Worm (Caenorhabditis elegans) whole organism, L4/young adult: Measurements from ENCODE around the gene mct-5.

Source experiments
- W03F9.2 ChIP-seq: fragments of 150-350 bp; optimal IDR thresholded peaks from 2 replicates; lab custom pipeline; 2014; ENCODE audit warnings: missing biosample characterization, missing genetic modification characterization
- dao-5 ChIP-seq: sonication (generic microtip); optimal IDR thresholded peaks from 2 replicates; lab custom pipeline; 2016; ENCODE audit warnings: missing genotype, missing genetic modification characterization, moderate library complexity, missing compliant biosample characterization
- him-1 ChIP-seq: sonication (generic microtip); optimal IDR thresholded peaks from 2 replicates; lab custom pipeline; 2016; ENCODE audit warnings: missing genotype, missing genetic modification reagents, missing genetic modification characterization, missing compliant biosample characterization

Gene mct-5

DNA sequence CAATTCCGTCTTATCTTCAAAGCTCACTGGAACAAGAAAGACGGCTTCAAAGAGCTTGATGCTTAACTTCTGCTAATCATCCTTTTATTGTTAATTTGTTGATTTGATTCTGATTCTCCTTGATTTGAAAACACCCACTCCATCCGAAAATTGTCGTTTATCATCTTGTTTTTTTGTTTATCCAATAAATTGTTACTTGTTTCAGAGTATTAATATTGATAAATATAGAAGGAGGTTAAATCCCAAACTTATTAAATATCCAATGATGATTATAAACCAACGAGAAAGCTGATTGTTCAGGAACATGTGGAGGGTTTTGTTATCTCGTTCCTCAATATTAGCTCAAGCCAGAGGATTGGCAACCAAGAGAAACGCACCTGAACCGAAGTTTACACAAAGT, 14.4 kb upstream of the mct-5 start, which contains the start of gene F10E7.6:
TSS of gene F10E7.6 (plus strand) at position 301 of the 400 bp plus-strand sequence.
- no peak for TF ChIP-seq dao-5 (tag; lab: Kevin White, UChicago)
- TF ChIP-seq him-1 (tag; lab: Kevin White, UChicago) = no peak
- TF ChIP-seq W03F9.2 = no peak

DNA sequence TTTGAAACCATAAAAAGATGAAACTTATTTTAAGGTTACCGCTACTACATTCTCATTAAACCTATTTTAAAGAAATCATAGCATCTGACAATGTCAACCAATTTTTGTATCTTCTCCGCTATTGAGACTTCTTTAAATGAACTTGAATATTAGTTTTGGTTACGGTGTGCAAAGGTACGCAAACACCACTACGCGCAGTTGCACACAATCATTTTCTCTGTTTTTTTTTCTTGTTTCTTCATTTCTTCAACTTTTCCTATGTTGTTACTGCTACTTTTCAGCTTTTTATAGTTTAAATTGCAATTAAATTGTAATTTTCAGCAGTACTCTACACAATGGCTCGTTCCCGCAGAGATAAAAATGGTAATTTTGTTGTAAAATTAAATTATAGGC, 13.3 kb upstream of the mct-5 start, which contains the start of gene F10E7.5:
TSS of gene F10E7.5 (plus strand) at position 322 of the 393 bp plus-strand sequence.
- TF ChIP-seq him-1 (tag; lab: Kevin White, UChicago) = peak; percentile 51
- TF ChIP-seq W03F9.2 = no peak

DNA sequence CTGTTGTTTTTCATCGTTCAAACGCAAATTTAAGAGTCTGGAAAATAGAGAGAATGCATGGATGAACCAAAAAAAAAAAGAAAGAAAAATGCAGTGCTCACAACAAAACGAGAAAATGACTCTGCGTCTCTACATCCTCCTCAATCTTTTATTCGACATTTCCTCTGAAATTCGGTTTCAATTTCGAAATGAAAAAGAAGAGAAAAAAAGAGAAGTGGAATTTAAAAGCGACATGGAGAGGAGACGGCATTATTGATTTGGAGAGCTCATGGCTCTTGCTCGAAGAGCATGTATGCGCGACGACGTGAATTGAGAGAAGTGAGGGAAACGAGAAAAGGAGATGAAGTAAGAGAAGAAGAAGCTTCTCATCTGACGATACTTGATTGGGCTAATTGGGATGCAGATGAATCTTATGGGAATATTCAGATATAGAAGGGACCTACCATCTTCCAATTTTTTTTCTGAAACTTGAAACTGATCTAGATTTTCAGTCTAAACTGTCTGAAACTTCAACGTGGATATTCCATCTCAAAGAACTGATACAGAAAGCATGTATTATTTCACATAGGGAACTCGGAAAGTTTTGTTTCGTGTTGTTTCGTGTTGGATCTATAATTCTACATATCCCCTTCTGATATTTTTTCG, 12.7 kb upstream of the mct-5 start:
- TF ChIP-seq him-1 (tag; lab: Kevin White, UChicago) = no peak
- no peak for TF ChIP-seq W03F9.2
- TF ChIP-seq dao-5 (tag; lab: Kevin White, UChicago) = no peak

ce11 chrII:7109956-7110355, 11.6 kb upstream of the mct-5 start, which contains the start of gene F10E7.9:
TSS of gene F10E7.9 (minus strand) at chrII:7110056.
- TF ChIP-seq him-1 (tag; lab: Kevin White, UChicago) (no peak), W03F9.2 (no peak), dao-5 (tag; lab: Kevin White, UChicago) (no peak)

- TF ChIP-seq W03F9.2 (no peak), him-1 (tag; lab: Kevin White, UChicago) (no peak)
These were observed 7.9 kb upstream of the mct-5 start for ce11 chrII:7106313-7106712.

ce11 chrII:7104794-7105613, 6.6 kb upstream of the mct-5 start, which contains the start of the genes farl-11 and rpl-33:
TSS of gene farl-11 (minus strand) at chrII:7105035.
TSS of gene rpl-33 (plus strand) at chrII:7105563.
- TF ChIP-seq dao-5 (tag; lab: Kevin White, UChicago) (no peak), W03F9.2 (peak; percentile 86), him-1 (tag; lab: Kevin White, UChicago) (peak; percentile 37)

ce11 chrII:7103111-7103510, 4.7 kb upstream of the mct-5 start:
- no peak for TF ChIP-seq W03F9.2
- no peak for TF ChIP-seq him-1 (tag; lab: Kevin White, UChicago)
- no peak for TF ChIP-seq dao-5 (tag; lab: Kevin White, UChicago)

DNA sequence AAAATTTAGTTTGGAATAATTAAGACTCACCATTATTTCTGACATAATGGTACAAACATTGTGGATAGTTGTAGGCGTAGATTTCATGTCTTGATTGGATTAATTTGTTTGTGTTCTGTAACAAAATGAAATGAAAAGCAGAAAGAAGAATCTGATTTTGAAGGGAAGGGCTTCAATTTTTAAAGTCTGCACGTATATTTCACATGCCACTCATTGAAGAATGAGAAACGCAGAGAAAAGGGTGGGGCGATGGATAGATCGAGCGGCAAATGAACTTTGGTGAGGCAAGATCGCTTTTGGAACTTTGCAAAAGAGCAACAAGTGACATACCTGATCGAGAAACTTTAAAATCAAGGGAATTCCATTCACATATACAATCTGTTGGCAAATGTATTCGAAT, 3.9 kb upstream of the mct-5 start:
- no peak for TF ChIP-seq W03F9.2
- TF ChIP-seq dao-5 (tag; lab: Kevin White, UChicago) = no peak
- no peak for TF ChIP-seq him-1 (tag; lab: Kevin White, UChicago)

DNA sequence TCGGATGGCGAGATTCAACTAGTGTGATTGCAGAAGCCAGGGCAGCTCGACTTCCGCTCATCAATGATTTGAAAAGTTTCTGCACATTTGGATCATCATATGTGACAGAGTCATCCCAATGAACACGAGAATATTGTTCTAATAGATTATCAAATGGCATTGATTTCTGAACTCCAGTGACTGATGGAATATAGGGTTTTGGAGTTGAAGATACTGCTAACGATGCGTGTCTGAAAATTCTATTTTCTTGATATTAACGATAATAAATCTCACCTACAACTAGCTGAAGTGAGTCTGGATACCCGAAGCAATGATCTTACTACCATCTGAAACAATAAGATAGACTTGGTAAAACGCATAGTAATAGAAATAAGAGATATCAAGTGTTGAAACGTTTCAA, 2.4 kb upstream of the mct-5 start, which contains the start of gene mmaa-1:
TSS of gene mmaa-1 (minus strand) at position 328 of the 400 bp plus-strand sequence.
- TF ChIP-seq him-1 (tag; lab: Kevin White, UChicago) (no peak), dao-5 (tag; lab: Kevin White, UChicago) (no peak), W03F9.2 (no peak)

- TF ChIP-seq W03F9.2 = no peak
- TF ChIP-seq dao-5 (tag; lab: Kevin White, UChicago) = no peak
- no peak for TF ChIP-seq him-1 (tag; lab: Kevin White, UChicago)
These were observed 838 bp upstream of the mct-5 start for ce11 chrII:7099231-7099630.

ce11 chrII:7095970-7096369, 2.4 kb downstream of the mct-5 start:
- TF ChIP-seq dao-5 (tag; lab: Kevin White, UChicago) (no peak), W03F9.2 (no peak), him-1 (tag; lab: Kevin White, UChicago) (no peak)

DNA sequence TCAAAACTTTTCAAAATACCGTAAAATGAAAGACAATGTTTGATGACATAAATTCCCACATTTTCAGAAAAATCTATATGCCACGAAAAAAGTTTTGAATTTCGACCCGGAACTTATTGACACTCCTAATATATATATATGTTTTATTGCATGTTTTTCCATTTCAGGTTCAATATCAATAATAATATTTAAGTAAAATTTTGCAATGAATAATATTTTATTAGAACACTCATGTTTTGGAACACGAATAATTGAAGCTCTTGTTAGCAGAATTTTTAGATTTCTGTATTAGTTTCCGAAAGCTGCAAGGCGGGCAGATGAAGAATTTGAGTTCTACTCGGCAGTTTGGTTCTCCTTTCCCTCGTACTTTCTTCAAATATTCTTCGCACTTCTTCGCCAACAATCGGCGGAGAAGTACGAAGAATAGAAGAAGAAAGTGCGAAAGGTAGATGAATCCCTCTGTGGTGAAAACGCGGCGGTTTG, 5.0 kb downstream of the mct-5 start, which contains the start of gene T02G5.3:
TSS of gene T02G5.3 (plus strand) at position 51 of the 483 bp plus-strand sequence.
- TF ChIP-seq dao-5 (tag; lab: Kevin White, UChicago) = no peak
- no peak for TF ChIP-seq him-1 (tag; lab: Kevin White, UChicago)
- TF ChIP-seq W03F9.2 = no peak

DNA sequence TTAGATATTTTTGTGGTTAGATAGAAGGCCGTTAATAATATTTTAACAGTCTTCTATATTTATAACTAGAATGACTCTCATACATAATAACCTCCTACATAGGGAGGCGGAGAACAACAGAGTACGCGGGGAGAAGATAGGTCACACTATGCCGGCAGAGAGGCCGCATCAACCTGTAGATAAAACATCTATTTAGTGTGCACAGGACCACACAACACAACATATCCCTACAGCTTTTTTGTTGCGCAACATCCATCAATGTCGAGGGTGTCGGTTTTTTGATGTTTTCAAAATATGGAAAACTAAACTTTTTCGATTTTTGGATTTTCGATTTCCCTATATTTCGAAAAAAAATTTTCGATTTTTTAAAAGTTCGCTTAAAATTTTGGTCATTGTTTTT, 7.5 kb downstream of the mct-5 start:
- TF ChIP-seq dao-5 (tag; lab: Kevin White, UChicago) = no peak

DNA sequence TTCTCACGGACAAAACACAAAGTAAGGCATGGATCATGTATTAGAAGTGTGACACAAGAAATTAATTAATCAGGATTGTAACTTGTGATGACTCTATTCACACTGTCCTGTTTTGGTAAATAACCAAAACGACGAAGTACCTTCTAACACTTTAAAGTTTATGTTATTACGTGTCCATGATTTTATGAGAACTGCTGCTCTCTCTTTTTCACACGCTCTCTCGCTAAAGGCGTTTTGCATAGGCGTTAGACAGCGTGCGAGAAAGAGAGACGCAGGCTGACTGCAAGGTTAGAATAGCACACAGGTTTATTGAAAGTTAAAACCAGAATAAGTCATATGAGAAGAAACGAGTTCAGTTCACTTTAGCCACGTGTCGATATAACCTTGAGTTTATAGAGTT, 8.3 kb downstream of the mct-5 start:
- TF ChIP-seq dao-5 (tag; lab: Kevin White, UChicago) (no peak), him-1 (tag; lab: Kevin White, UChicago) (no peak), W03F9.2 (no peak)
